Worm (Caenorhabditis elegans) whole organism, late embryonic: ENCODE measurements around the gene srd-59.

Experiments
- dve-1 ChIP-seq: sonication (generic microtip); optimal IDR thresholded peaks from 2 replicates; lab custom pipeline; 2017; ENCODE audit warnings: antibody characterized with exemption, mild to moderate bottlenecking, missing genetic modification characterization, missing compliant biosample characterization
- madf-2 ChIP-seq: sonication (generic microtip); optimal IDR thresholded peaks from 2 replicates; lab custom pipeline; 2017; ENCODE audit warnings: missing genetic modification characterization, missing compliant biosample characterization

- TF ChIP-seq madf-2 (tag; lab: Kevin White, UChicago) (no peak), dve-1 (no peak)
Observed at ce11 chrII:7253073-7253472, 47.6 kb downstream of the srd-59 start, which contains the start of gene lsm-4.
